Worm (Caenorhabditis elegans) whole organism, mixed stage, embryonic: ENCODE results near the gene F02C12.3.
"Not testable (repeated sequence)": the region's sequence is repeated elsewhere in the genome, so short reads cannot be mapped to it uniquely, and the experiment has no call there.

Experiments used
- M03D4.4 ChIP-seq: sonication (generic microtip); optimal IDR thresholded peaks from 2 replicates; lab custom pipeline; 2017; ENCODE audit warnings: mild to moderate bottlenecking, missing genetic modification characterization, missing compliant biosample characterization
- ceh-39 ChIP-seq: fragments of 150-350 bp; optimal IDR thresholded peaks from 2 replicates; lab custom pipeline; 2014; ENCODE audit warnings: missing biosample characterization, missing genetic modification characterization
- ceh-43 ChIP-seq: fragments of 200-800 bp; sonication (Bioruptor generic); optimal IDR thresholded peaks from 2 replicates; lab custom pipeline; 2018; ENCODE audit warnings: mild to moderate bottlenecking, missing genetic modification characterization, moderate library complexity, missing compliant biosample characterization
- ceh-83 ChIP-seq: fragments of 200-800 bp; sonication (Bioruptor generic); optimal IDR thresholded peaks from 2 replicates; lab custom pipeline; 2018; ENCODE audit warnings: mild to moderate bottlenecking, missing genetic modification characterization, missing compliant biosample characterization
- ces-1 ChIP-seq: fragments of 150-350 bp; optimal IDR thresholded peaks from 2 replicates; lab custom pipeline; 2014; ENCODE audit warnings: missing biosample characterization, missing genetic modification reagents, missing genetic modification characterization
- cnd-1 ChIP-seq: fragments of 200-800 bp; sonication (Bioruptor generic); optimal IDR thresholded peaks from 2 replicates; lab custom pipeline; 2018; ENCODE audit warnings: mild to moderate bottlenecking, missing genetic modification characterization, missing compliant biosample characterization
- drap-1 ChIP-seq: fragments of 200-800 bp; sonication (Bioruptor generic); optimal IDR thresholded peaks from 3 replicates; lab custom pipeline; 2018; ENCODE audit warnings: mild to moderate bottlenecking, missing genetic modification characterization, missing compliant biosample characterization
- elt-1 ChIP-seq: sonication (generic microtip); optimal IDR thresholded peaks from 2 replicates; lab custom pipeline; 2017; ENCODE audit warnings: missing genetic modification characterization, mild to moderate bottlenecking, missing compliant biosample characterization, antibody characterized with exemption, moderate library complexity, borderline replicate concordance; ENCODE audit not compliant: insufficient read depth
- elt-3 ChIP-seq: fragments of 150-350 bp; optimal IDR thresholded peaks from 2 replicates; lab custom pipeline; 2014; ENCODE audit warnings: missing biosample characterization, missing genetic modification characterization
- flh-1 ChIP-seq: fragments of 200-800 bp; sonication (Bioruptor generic); optimal IDR thresholded peaks from 2 replicates; lab custom pipeline; 2018; ENCODE audit warnings: mild to moderate bottlenecking, missing genetic modification characterization, moderate library complexity, missing compliant biosample characterization
- ham-2 ChIP-seq: fragments of 200-800 bp; sonication (Bioruptor generic); optimal IDR thresholded peaks from 2 replicates; lab custom pipeline; 2018; ENCODE audit warnings: mild to moderate bottlenecking, missing genetic modification characterization, missing compliant biosample characterization
- hlh-1 ChIP-seq: fragments of 150-350 bp; optimal IDR thresholded peaks from 2 replicates; lab custom pipeline; 2014; ENCODE audit warnings: missing biosample characterization, missing genetic modification reagents, missing genetic modification characterization
- lin-13 ChIP-seq: fragments of 150-350 bp; optimal IDR thresholded peaks from 2 replicates; lab custom pipeline; 2014; ENCODE audit warnings: missing biosample characterization, missing genetic modification characterization
- lin-32 ChIP-seq: fragments of 200-800 bp; sonication (Bioruptor generic); optimal IDR thresholded peaks from 2 replicates; lab custom pipeline; 2018; ENCODE audit warnings: mild to moderate bottlenecking, missing genetic modification characterization, missing compliant biosample characterization
- mab-5 ChIP-seq: fragments of 150-350 bp; optimal IDR thresholded peaks from 2 replicates; lab custom pipeline; 2014; ENCODE audit warnings: missing biosample characterization, missing genetic modification characterization
- mep-1 ChIP-seq: fragments of 150-350 bp; optimal IDR thresholded peaks from 2 replicates; lab custom pipeline; 2017; ENCODE audit warnings: missing biosample characterization, missing genetic modification reagents, missing genetic modification characterization, inconsistent platforms
- mls-2 ChIP-seq: sonication (generic microtip); optimal IDR thresholded peaks from 2 replicates; lab custom pipeline; 2016; ENCODE audit warnings: mild to moderate bottlenecking, missing genetic modification characterization, moderate library complexity, missing compliant biosample characterization
- nhr-12 ChIP-seq: fragments of 150-350 bp; optimal IDR thresholded peaks from 2 replicates; lab custom pipeline; 2014; ENCODE audit warnings: missing biosample characterization, missing genetic modification characterization
- nhr-2 ChIP-seq: fragments of 150-350 bp; optimal IDR thresholded peaks from 2 replicates; lab custom pipeline; 2014; ENCODE audit warnings: missing biosample characterization, missing genetic modification characterization
- nhr-237 ChIP-seq: fragments of 150-350 bp; optimal IDR thresholded peaks from 2 replicates; lab custom pipeline; 2014; ENCODE audit warnings: missing biosample characterization, missing genetic modification characterization
- nhr-28 ChIP-seq: fragments of 150-350 bp; optimal IDR thresholded peaks from 2 replicates; lab custom pipeline; 2014; ENCODE audit warnings: missing biosample characterization, missing genetic modification characterization
- nhr-76 ChIP-seq: sonication (generic microtip); optimal IDR thresholded peaks from 2 replicates; lab custom pipeline; 2017; ENCODE audit warnings: missing biosample characterization, missing genetic modification characterization
- snpc-4 ChIP-seq: fragments of 150-350 bp; optimal IDR thresholded peaks from 2 replicates; lab custom pipeline; 2014; ENCODE audit warnings: missing biosample characterization, missing genetic modification characterization
- sptf-1 ChIP-seq: sonication (generic microtip); optimal IDR thresholded peaks from 2 replicates; lab custom pipeline; 2017; ENCODE audit warnings: mild to moderate bottlenecking, missing genetic modification characterization, moderate library complexity, missing compliant biosample characterization
- tbx-8 ChIP-seq: fragments of 200-800 bp; sonication (Bioruptor generic); optimal IDR thresholded peaks from 2 replicates; lab custom pipeline; 2018; ENCODE audit warnings: mild to moderate bottlenecking, missing genetic modification characterization, moderate library complexity, missing compliant biosample characterization
- unc-120 ChIP-seq: sonication (generic microtip); optimal IDR thresholded peaks from 2 replicates; lab custom pipeline; 2017; ENCODE audit warnings: missing genetic modification characterization, missing compliant biosample characterization; ENCODE audit not compliant: poor library complexity, severe bottlenecking
- unc-39 ChIP-seq: fragments of 150-350 bp; optimal IDR thresholded peaks from 2 replicates; lab custom pipeline; 2014; ENCODE audit warnings: missing biosample characterization, missing genetic modification characterization
- unc-62 ChIP-seq: fragments of 150-350 bp; optimal IDR thresholded peaks from 2 replicates; lab custom pipeline; 2014; ENCODE audit warnings: missing biosample characterization, missing genetic modification reagents, missing genetic modification characterization
- zip-8 ChIP-seq: fragments of 150-350 bp; optimal IDR thresholded peaks from 2 replicates; lab custom pipeline; 2014; ENCODE audit warnings: missing biosample characterization, missing genetic modification characterization
- ztf-11 ChIP-seq: fragments of 150-350 bp; optimal IDR thresholded peaks from 2 replicates; lab custom pipeline; 2014; ENCODE audit warnings: missing biosample characterization, missing genetic modification characterization

The F02C12.3 gene

ce11 chrX:13428755-13429154 lies 32.0 kb downstream of the F02C12.3 start, which contains the start of gene fkh-4:
Gene fkh-4, minus strand, starts transcription at chrX:13428855.
- not testable (repeated sequence) for TF ChIP-seq ham-2, ceh-83, ceh-43

DNA sequence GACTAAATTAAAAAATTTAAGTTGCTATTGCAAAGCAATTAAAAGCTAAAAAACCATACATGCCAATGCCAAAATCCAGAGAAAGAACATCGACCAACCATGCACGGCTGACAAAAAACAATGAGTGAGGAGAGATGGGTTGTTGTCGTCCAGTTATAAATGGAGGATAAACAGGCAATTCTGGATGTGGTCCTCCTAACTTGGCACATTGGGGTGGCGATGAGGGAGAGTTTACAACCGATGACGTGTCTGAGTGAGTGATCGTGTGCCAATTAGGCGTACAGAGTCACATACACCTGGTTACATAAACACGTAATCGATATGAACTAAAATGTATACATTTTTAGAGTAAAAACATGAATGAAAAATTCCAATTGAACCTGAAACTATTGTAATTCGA lies 34.6 kb downstream of the F02C12.3 start, which contains the start of gene C29F7.10:
Gene C29F7.10, minus strand, starts transcription at position 101 of the 400 bp plus-strand sequence.
- TF ChIP-seq nhr-76, M03D4.4, mab-5 (tag; lab: Kevin White, UChicago): not testable (repeated sequence)

DNA sequence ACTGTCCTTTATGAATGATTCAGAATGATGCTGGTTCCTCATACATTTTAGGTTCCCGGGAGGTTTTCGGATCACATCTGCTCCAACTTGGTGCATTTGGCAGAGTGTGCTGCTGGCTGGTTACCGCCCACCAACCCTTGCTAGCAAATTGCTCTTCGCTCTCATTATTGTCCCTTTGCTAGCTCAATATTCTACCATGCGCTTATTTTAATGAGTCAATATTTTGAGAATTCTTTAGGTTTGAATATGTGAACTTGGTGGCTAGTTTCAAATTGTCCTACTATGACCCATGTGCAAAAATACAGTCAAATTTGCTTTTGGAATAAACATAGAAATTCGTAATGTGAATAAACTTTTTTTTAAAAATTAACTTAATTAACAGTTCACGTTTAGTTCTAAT lies 38.3 kb downstream of the F02C12.3 start:
- no peak for TF ChIP-seq mab-5 (tag; lab: Kevin White, UChicago)
- TF ChIP-seq nhr-28, result no peak
- TF ChIP-seq unc-62, result no peak
- no peak for TF ChIP-seq mls-2 (tag; lab: Kevin White, UChicago)
- no peak for TF ChIP-seq lin-13 (tag; lab: Kevin White, UChicago)

- TF ChIP-seq mep-1 (tag; lab: Kevin White, UChicago) (no peak), unc-62 (no peak), nhr-237 (tag; lab: Kevin White, UChicago) (no peak), ztf-11 (tag; lab: Kevin White, UChicago) (no peak), nhr-2 (no peak), unc-39 (tag; lab: Kevin White, UChicago) (no peak)
- TF ChIP-seq, all 35 proteins: peak for 0
These were observed 39.2 kb downstream of the F02C12.3 start, which contains the start of gene jmjd-3.3 for ce11 chrX:13435790-13436472. Gene jmjd-3.3, plus strand, starts transcription at chrX:13436422.

DNA sequence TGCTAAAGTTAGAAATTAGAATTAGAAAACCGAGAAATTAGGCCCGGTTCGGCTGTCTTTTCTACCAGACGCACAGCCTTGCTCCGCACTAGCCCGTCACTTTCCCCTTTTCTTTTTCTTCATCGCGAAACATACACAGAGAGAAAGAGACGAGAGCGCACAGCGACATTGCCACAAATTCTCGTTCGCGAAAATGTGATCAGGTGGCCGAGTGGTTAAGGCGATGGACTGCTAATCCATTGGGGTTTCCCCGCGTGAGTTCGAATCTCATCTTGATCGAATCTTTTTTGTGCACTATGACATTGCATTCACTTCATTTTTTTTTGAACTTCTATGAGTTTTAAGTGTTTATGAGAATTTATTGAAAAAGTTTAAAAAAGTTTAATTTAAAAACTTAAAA lies 45.7 kb downstream of the F02C12.3 start:
- TF ChIP-seq unc-39 (tag; lab: Kevin White, UChicago) (no peak), ceh-83 (peak; percentile 21), cnd-1 (tag; lab: Kevin White, UChicago) (peak; percentile 15), lin-32 (GFP tag; lab: Kevin White, UChicago) (no peak), nhr-2 (no peak), zip-8 (tag; lab: Kevin White, UChicago) (no peak), lin-13 (tag; lab: Kevin White, UChicago) (no peak), nhr-76 (tag; lab: Kevin White, UChicago) (no peak), M03D4.4 (tag; lab: Kevin White, UChicago) (no peak), nhr-12 (tag; lab: Kevin White, UChicago) (no peak), sptf-1 (peak; percentile 23), ces-1 (GFP tag; lab: Kevin White, UChicago) (peak; percentile 32), drap-1 (GFP tag; lab: Kevin White, UChicago) (peak; percentile 46), mep-1 (tag; lab: Kevin White, UChicago) (peak; percentile 3)

DNA sequence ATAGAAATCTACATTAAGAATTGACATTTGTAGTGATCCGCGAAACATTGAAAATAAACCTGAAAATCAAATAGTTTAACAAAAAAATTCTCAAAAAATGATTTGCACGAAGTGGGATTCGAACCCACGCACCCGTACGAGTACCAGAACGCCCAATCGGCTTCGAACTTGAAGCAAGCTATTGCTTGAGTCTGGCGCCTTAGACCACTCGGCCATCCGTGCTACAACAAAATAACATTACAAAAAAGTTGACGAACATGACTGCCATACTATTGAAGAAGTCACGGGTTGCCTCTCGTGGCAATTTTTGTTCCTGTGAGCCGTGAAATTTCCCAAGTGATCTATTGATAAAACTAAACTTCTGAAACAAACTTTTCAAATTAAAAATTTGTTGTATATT lies 46.5 kb downstream of the F02C12.3 start:
- TF ChIP-seq nhr-237 (tag; lab: Kevin White, UChicago) (no peak), elt-3 (tag; lab: Kevin White, UChicago) (no peak), M03D4.4 (tag; lab: Kevin White, UChicago) (no peak), unc-39 (tag; lab: Kevin White, UChicago) (no peak), ztf-11 (tag; lab: Kevin White, UChicago) (no peak), sptf-1 (no peak), ceh-39 (tag; lab: Kevin White, UChicago) (no peak), tbx-8 (GFP tag; lab: Kevin White, UChicago) (no peak), lin-13 (tag; lab: Kevin White, UChicago) (no peak), unc-120 (tag; lab: Kevin White, UChicago) (no peak), cnd-1 (tag; lab: Kevin White, UChicago) (no peak), flh-1 (GFP tag; lab: Kevin White, UChicago) (no peak), ham-2 (no peak), lin-32 (GFP tag; lab: Kevin White, UChicago) (no peak), ceh-83 (no peak), zip-8 (tag; lab: Kevin White, UChicago) (no peak), hlh-1 (tag; lab: Kevin White, UChicago) (no peak), elt-1 (tag; lab: Kevin White, UChicago) (no peak), nhr-2 (no peak), snpc-4 (tag; lab: Kevin White, UChicago) (no peak)
